Worm (Caenorhabditis elegans) whole organism, early embryonic: ENCODE results near the gene tofu-7.

Experiments used
- B0310.2 ChIP-seq: sonication (generic microtip); optimal IDR thresholded peaks from 2 replicates; lab custom pipeline; 2016; ENCODE audit warnings: mild to moderate bottlenecking, missing genetic modification characterization, missing compliant biosample characterization
- F13C5.2 ChIP-seq: sonication (generic microtip); optimal IDR thresholded peaks from 2 replicates; lab custom pipeline; 2017; ENCODE audit warnings: mild to moderate bottlenecking, missing genetic modification characterization, inconsistent platforms, missing compliant biosample characterization
- aly-1 ChIP-seq: sonication (generic microtip); optimal IDR thresholded peaks from 2 replicates; lab custom pipeline; 2016; ENCODE audit warnings: missing genetic modification characterization, missing compliant biosample characterization
- ama-1 ChIP-seq: fragments of 150-350 bp; optimal IDR thresholded peaks from 2 replicates; lab custom pipeline; 2014
- ceh-13 ChIP-seq: fragments of 200-800 bp; sonication (Bioruptor generic); optimal IDR thresholded peaks from 2 replicates; lab custom pipeline; 2018; ENCODE audit warnings: mild to moderate bottlenecking, missing genetic modification characterization, missing compliant biosample characterization
- ceh-36 ChIP-seq: sonication (generic microtip); optimal IDR thresholded peaks from 2 replicates; lab custom pipeline; 2016; ENCODE audit warnings: missing genetic modification characterization, inconsistent platforms, missing compliant biosample characterization
- ets-7 ChIP-seq: sonication (generic microtip); optimal IDR thresholded peaks from 2 replicates; lab custom pipeline; 2016; ENCODE audit warnings: missing genotype, missing genetic modification characterization, missing compliant biosample characterization
- flt-1 ChIP-seq: fragments of 200-800 bp; sonication (Bioruptor generic); IDR thresholded peaks from 2 replicates; pipeline ENCODE4 v1.3.6; 2022; ENCODE audit warnings: missing genetic modification characterization, missing compliant biosample characterization
- hmbx-1 ChIP-seq: sonication (generic microtip); optimal IDR thresholded peaks from 2 replicates; lab custom pipeline; 2016; ENCODE audit warnings: mild to moderate bottlenecking, missing genetic modification characterization, missing compliant biosample characterization
- hmg-4 ChIP-seq: fragments of 200-800 bp; sonication (Bioruptor generic); optimal IDR thresholded peaks from 2 replicates; lab custom pipeline; 2018; ENCODE audit warnings: mild to moderate bottlenecking, missing genetic modification characterization, missing compliant biosample characterization
- hnd-1 ChIP-seq: sonication (generic microtip); optimal IDR thresholded peaks from 2 replicates; lab custom pipeline; 2016; ENCODE audit warnings: missing genetic modification characterization, missing compliant biosample characterization
- pes-1 ChIP-seq: fragments of 200-800 bp; sonication (Bioruptor generic); IDR thresholded peaks from 2 replicates; pipeline ENCODE4 v1.3.6; 2022; ENCODE audit warnings: missing genetic modification reagents, missing genetic modification characterization, missing compliant biosample characterization
- scrt-1 ChIP-seq: fragments of 200-800 bp; sonication (Bioruptor generic); IDR thresholded peaks from 2 replicates; pipeline ENCODE4 v1.3.6; 2022; ENCODE audit warnings: missing genetic modification characterization, missing compliant biosample characterization
- sea-1 ChIP-seq: fragments of 200-800 bp; sonication (Bioruptor generic); conservative IDR thresholded peaks from 2 replicates; pipeline ENCODE4 v1.3.6; 2022; ENCODE audit warnings: missing genetic modification characterization, missing compliant biosample characterization
- tbx-11 ChIP-seq: fragments of 200-800 bp; sonication (Bioruptor generic); IDR thresholded peaks from 2 replicates; pipeline ENCODE4 v1.3.6; 2022; ENCODE audit warnings: missing genetic modification characterization, missing compliant biosample characterization
- tbx-37 ChIP-seq: fragments of 200-800 bp; sonication (Bioruptor generic); conservative IDR thresholded peaks from 2 replicates; pipeline ENCODE4 v1.3.6; 2022; ENCODE audit warnings: missing genetic modification reagents, missing genetic modification characterization, missing compliant biosample characterization
- tra-4 ChIP-seq: sonication (generic microtip); optimal IDR thresholded peaks from 2 replicates; lab custom pipeline; 2017; ENCODE audit warnings: missing genetic modification characterization, missing compliant biosample characterization

The tofu-7 gene

ce11 chrIII:7114952-7115488 lies 30.2 kb upstream of the tofu-7 start, which contains the start of gene nhr-10:
Gene nhr-10 (minus strand): TSS chrIII:7115438.
- TF ChIP-seq hmg-4 (GFP tag; lab: Kevin White, UChicago) (no peak), B0310.2 (no peak), pes-1 (GFP tag; lab: Robert Waterston, UW) (no peak), aly-1 (tag; lab: Kevin White, UChicago) (no peak), ceh-36 (tag; lab: Kevin White, UChicago) (no peak), tra-4 (tag; lab: Kevin White, UChicago) (no peak), tbx-11 (no peak), sea-1 (GFP tag; lab: Robert Waterston, UW) (no peak), hnd-1 (no peak), tbx-37 (no peak)

ce11 chrIII:7112285-7112684 lies 27.5 kb upstream of the tofu-7 start:
- no peak for TF ChIP-seq flt-1 (GFP tag; lab: Robert Waterston, UW)
- TF ChIP-seq hmg-4 (GFP tag; lab: Kevin White, UChicago), result no peak
- no peak for TF ChIP-seq B0310.2

- TF ChIP-seq tbx-37, result no peak
- TF ChIP-seq sea-1 (GFP tag; lab: Robert Waterston, UW), result no peak
- TF ChIP-seq hmg-4 (GFP tag; lab: Kevin White, UChicago), result no peak
- TF ChIP-seq F13C5.2 (tag; lab: Kevin White, UChicago), result no peak
- no peak for TF ChIP-seq hmbx-1 (tag; lab: Kevin White, UChicago)
- no peak for TF ChIP-seq tbx-11
- TF ChIP-seq tra-4 (tag; lab: Kevin White, UChicago), result no peak
- no peak for TF ChIP-seq ets-7 (tag; lab: Kevin White, UChicago)
- no peak for TF ChIP-seq ama-1 (lab: Kevin White, UChicago)
These were observed 27.0 kb upstream of the tofu-7 start, which contains the start of gene B0280.7 for ce11 chrIII:7111793-7112192. Gene B0280.7 (minus strand): TSS chrIII:7111893.

ce11 chrIII:7107965-7108364 lies 23.1 kb upstream of the tofu-7 start, which contains the start of gene odd-1:
Gene odd-1 (plus strand): TSS chrIII:7108313.
- TF ChIP-seq scrt-1 (GFP tag; lab: Robert Waterston, UW) (no peak), hnd-1 (no peak), tra-4 (tag; lab: Kevin White, UChicago) (no peak), B0310.2 (no peak), sea-1 (GFP tag; lab: Robert Waterston, UW) (no peak), aly-1 (tag; lab: Kevin White, UChicago) (no peak), tbx-11 (no peak), pes-1 (GFP tag; lab: Robert Waterston, UW) (no peak), tbx-37 (no peak), hmg-4 (GFP tag; lab: Kevin White, UChicago) (no peak), ets-7 (tag; lab: Kevin White, UChicago) (no peak), ama-1 (lab: Kevin White, UChicago) (no peak), ceh-36 (tag; lab: Kevin White, UChicago) (no peak), flt-1 (GFP tag; lab: Robert Waterston, UW) (no peak), hmbx-1 (tag; lab: Kevin White, UChicago) (no peak), ceh-13 (no peak), F13C5.2 (tag; lab: Kevin White, UChicago) (no peak)

- no peak for TF ChIP-seq ets-7 (tag; lab: Kevin White, UChicago)
- TF ChIP-seq sea-1 (GFP tag; lab: Robert Waterston, UW), result no peak
- TF ChIP-seq hmbx-1 (tag; lab: Kevin White, UChicago), result no peak
- no peak for TF ChIP-seq tbx-11
- TF ChIP-seq hnd-1, result no peak
- TF ChIP-seq pes-1 (GFP tag; lab: Robert Waterston, UW), result no peak
- no peak for TF ChIP-seq ceh-13
- TF ChIP-seq tbx-37, result no peak
- no peak for TF ChIP-seq B0310.2
- TF ChIP-seq aly-1 (tag; lab: Kevin White, UChicago), result no peak
- no peak for TF ChIP-seq flt-1 (GFP tag; lab: Robert Waterston, UW)
- TF ChIP-seq ama-1 (lab: Kevin White, UChicago), result no peak
These were observed 22.0 kb upstream of the tofu-7 start for ce11 chrIII:7106854-7107253.

- no peak for TF ChIP-seq sea-1 (GFP tag; lab: Robert Waterston, UW)
- TF ChIP-seq pes-1 (GFP tag; lab: Robert Waterston, UW), result no peak
- TF ChIP-seq ceh-36 (tag; lab: Kevin White, UChicago), result no peak
- no peak for TF ChIP-seq tbx-11
- TF ChIP-seq aly-1 (tag; lab: Kevin White, UChicago), result no peak
- no peak for TF ChIP-seq tbx-37
- no peak for TF ChIP-seq B0310.2
- TF ChIP-seq hnd-1, result no peak
- no peak for TF ChIP-seq tra-4 (tag; lab: Kevin White, UChicago)
- TF ChIP-seq hmbx-1 (tag; lab: Kevin White, UChicago), result no peak
- no peak for TF ChIP-seq ceh-13
- no peak for TF ChIP-seq ama-1 (lab: Kevin White, UChicago)
- no peak for TF ChIP-seq F13C5.2 (tag; lab: Kevin White, UChicago)
These were observed 19.2 kb upstream of the tofu-7 start, which contains the start of gene cpg-2 for ce11 chrIII:7103940-7104440. Gene cpg-2 (minus strand): TSS chrIII:7103990.

- TF ChIP-seq tbx-11 (no peak), aly-1 (tag; lab: Kevin White, UChicago) (no peak), hmbx-1 (tag; lab: Kevin White, UChicago) (no peak), ceh-36 (tag; lab: Kevin White, UChicago) (no peak), ets-7 (tag; lab: Kevin White, UChicago) (no peak), hmg-4 (GFP tag; lab: Kevin White, UChicago) (no peak), F13C5.2 (tag; lab: Kevin White, UChicago) (no peak), ceh-13 (no peak), scrt-1 (GFP tag; lab: Robert Waterston, UW) (no peak), tra-4 (tag; lab: Kevin White, UChicago) (no peak), sea-1 (GFP tag; lab: Robert Waterston, UW) (no peak), ama-1 (lab: Kevin White, UChicago) (no peak), flt-1 (GFP tag; lab: Robert Waterston, UW) (no peak), pes-1 (GFP tag; lab: Robert Waterston, UW) (no peak), tbx-37 (no peak), B0310.2 (no peak), hnd-1 (no peak)
These were observed 17.1 kb upstream of the tofu-7 start for ce11 chrIII:7101814-7102477.
